Fruit fly (Drosophila melanogaster): Measurements from ENCODE around the gene Nubp2.
A peak's percentile ranks its signal among the peaks of the same experiment; 100 is the strongest.

Nubp2 gene

DNA sequence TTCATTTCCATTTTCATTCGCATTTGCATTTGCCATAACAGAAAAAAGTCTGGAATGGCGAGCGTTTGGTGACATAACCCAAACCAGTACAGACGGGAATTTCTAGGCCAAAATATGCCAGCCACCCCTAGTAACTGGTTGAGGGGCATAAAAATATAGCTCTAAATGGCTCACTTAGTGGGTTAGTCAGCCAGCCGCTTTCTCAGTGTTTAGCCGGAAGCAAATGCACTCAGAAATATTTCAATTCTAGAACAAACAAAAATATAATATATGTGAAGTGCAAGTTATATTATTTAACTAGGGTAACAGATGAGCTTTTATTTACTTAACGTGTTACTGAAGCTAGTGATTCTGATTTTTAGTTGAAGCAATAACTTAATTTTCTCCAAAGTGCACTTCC, 10.5 kb downstream of the Nubp2 start:
- TF ChIP-seq CG14655 (GFP tag; optimal IDR thresholded peaks at IDR 0.05) (no peak), D1 (tag; optimal IDR thresholded peaks at IDR 0.05) (no peak), Pif1B (GFP tag; optimal IDR thresholded peaks at IDR 0.05) (no peak), fd96Ca (GFP tag; IDR thresholded peaks at IDR 0.05) (no peak), CG4496 (GFP tag; IDR thresholded peaks at IDR 0.05) (no peak), CG8301 (tag; optimal IDR thresholded peaks at IDR 0.05) (no peak)

DNA sequence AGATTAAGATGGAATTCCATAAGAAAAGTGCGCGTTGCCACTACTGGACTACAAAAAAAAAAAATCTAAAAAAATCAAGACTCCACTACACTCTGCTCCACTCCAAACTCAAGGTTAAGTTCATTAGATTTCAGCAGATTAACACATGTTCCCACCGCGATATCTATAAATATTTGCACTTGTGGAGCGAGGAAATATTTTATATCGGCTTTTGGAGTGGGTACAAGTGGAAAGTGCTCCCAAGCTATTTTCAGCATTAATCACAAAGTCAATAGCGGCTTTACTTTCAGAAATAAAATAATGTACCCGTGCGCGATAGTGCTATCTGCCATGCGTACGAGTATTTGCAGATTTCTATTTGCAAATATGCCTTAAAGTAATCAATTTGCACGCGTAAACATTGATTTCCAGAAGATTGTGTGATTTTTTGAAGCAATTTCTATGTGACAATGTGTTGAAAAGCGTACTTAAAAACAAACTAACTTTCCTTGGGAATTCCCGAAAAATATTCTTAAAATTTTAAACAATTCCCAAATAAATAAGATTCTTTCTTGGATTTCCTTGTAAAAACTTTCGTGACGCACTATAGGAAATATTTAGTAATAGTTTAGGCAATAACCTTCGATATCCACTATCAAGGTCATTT, 11.4 kb downstream of the Nubp2 start:
- TF ChIP-seq CG14655 (GFP tag; optimal IDR thresholded peaks at IDR 0.05) (peak; percentile 3), gl (tag; optimal IDR thresholded peaks at IDR 0.05) (no peak)

- TF ChIP-seq Pif1A (GFP tag; optimal IDR thresholded peaks at IDR 0.05) (no peak), CG34367 (tag; optimal IDR thresholded peaks at IDR 0.05) (no peak), CG32121 (GFP tag; IDR thresholded peaks at IDR 0.05) (0 out of 2 replicates have a peak, but pooled peaks have one; percentile 18)
Measured at dm6 chr3L:20538458-20538857, 12.1 kb downstream of the Nubp2 start.

dm6 chr3L:20539116-20539990, 13.0 kb downstream of the Nubp2 start:
- no peak for TF ChIP-seq rn (GFP tag; IDR thresholded peaks at IDR 0.05)
- no peak for TF ChIP-seq Pif1B (GFP tag; optimal IDR thresholded peaks at IDR 0.05)
- no peak for TF ChIP-seq CG8301 (tag; optimal IDR thresholded peaks at IDR 0.05)
- TF ChIP-seq Ets98B (GFP tag; IDR thresholded peaks at IDR 0.05), result no peak
- TF ChIP-seq fd96Ca (GFP tag; IDR thresholded peaks at IDR 0.05), result no peak
- TF ChIP-seq CG32121 (GFP tag; IDR thresholded peaks at IDR 0.05), result no peak
- TF ChIP-seq CG12605 (GFP tag; IDR thresholded peaks at IDR 0.05), result no peak
- TF ChIP-seq CG34367 (tag; optimal IDR thresholded peaks at IDR 0.05), result no peak
- no peak for TF ChIP-seq Snoo (tag; optimal IDR thresholded peaks at IDR 0.05)
- no peak for TF ChIP-seq CG17806 (tag; optimal IDR thresholded peaks at IDR 0.05)
- TF ChIP-seq D1 (tag; optimal IDR thresholded peaks at IDR 0.05), result no peak
- TF ChIP-seq CG8159 (tag; optimal IDR thresholded peaks at IDR 0.05), result no peak
- no peak for TF ChIP-seq CG9948 (tag; optimal IDR thresholded peaks at IDR 0.05)
- TF ChIP-seq CG14655 (GFP tag; optimal IDR thresholded peaks at IDR 0.05), result no peak
- no peak for TF ChIP-seq gl (tag; optimal IDR thresholded peaks at IDR 0.05)
- TF ChIP-seq CG4496 (GFP tag; IDR thresholded peaks at IDR 0.05), result no peak
- no peak for TF ChIP-seq EcR (GFP tag; optimal IDR thresholded peaks at IDR 0.05)
- TF ChIP-seq Pif1A (GFP tag; optimal IDR thresholded peaks at IDR 0.05), result no peak
- TF ChIP-seq CG15710 (tag; optimal IDR thresholded peaks at IDR 0.05), result no peak

- peak; percentile 87 for TF ChIP-seq CG32121 (GFP tag; IDR thresholded peaks at IDR 0.05)
- TF ChIP-seq D1 (tag; optimal IDR thresholded peaks at IDR 0.05), result peak; percentile 83
- TF ChIP-seq gl (tag; optimal IDR thresholded peaks at IDR 0.05), result peak; percentile 52
- peak; percentile 69 for TF ChIP-seq CG4496 (GFP tag; IDR thresholded peaks at IDR 0.05)
- peak; percentile 32; the same call in 1 of the 3 replicates for TF ChIP-seq fd96Ca (GFP tag; IDR thresholded peaks at IDR 0.05)
- TF ChIP-seq CG8301 (tag; optimal IDR thresholded peaks at IDR 0.05), result peak; percentile 82
- peak; percentile 74; the same call in 1 of the 2 replicates for TF ChIP-seq Ets98B (GFP tag; IDR thresholded peaks at IDR 0.05)
- peak; percentile 82 for TF ChIP-seq Pif1A (GFP tag; optimal IDR thresholded peaks at IDR 0.05)
- 0 out of 2 replicates have a peak, but pooled peaks have one; percentile 37 for TF ChIP-seq CG12605 (GFP tag; IDR thresholded peaks at IDR 0.05)
- TF ChIP-seq CG13204 (GFP tag; optimal IDR thresholded peaks at IDR 0.05), result no peak
- peak; percentile 68 for TF ChIP-seq CG15710 (tag; optimal IDR thresholded peaks at IDR 0.05)
- peak; percentile 72 for TF ChIP-seq CG17806 (tag; optimal IDR thresholded peaks at IDR 0.05)
- no peak for TF ChIP-seq CG10348 (GFP tag; IDR thresholded peaks at IDR 0.05)
- TF ChIP-seq rn (GFP tag; IDR thresholded peaks at IDR 0.05), result peak; percentile 47
- TF ChIP-seq Snoo (tag; optimal IDR thresholded peaks at IDR 0.05), result peak; percentile 73
- peak; percentile 56 for TF ChIP-seq CG34367 (tag; optimal IDR thresholded peaks at IDR 0.05)
- TF ChIP-seq CG8159 (tag; optimal IDR thresholded peaks at IDR 0.05), result peak; percentile 83
- peak; percentile 82 for TF ChIP-seq Pif1B (GFP tag; optimal IDR thresholded peaks at IDR 0.05)
- TF ChIP-seq CG9948 (tag; optimal IDR thresholded peaks at IDR 0.05), result peak; percentile 73
- peak; percentile 63 for TF ChIP-seq EcR (GFP tag; optimal IDR thresholded peaks at IDR 0.05)
- peak; percentile 76 for TF ChIP-seq CG14655 (GFP tag; optimal IDR thresholded peaks at IDR 0.05)
Measured at dm6 chr3L:20540182-20540974, 14.0 kb downstream of the Nubp2 start, which contains the start of gene Rcd2. TSS of gene Rcd2 (minus strand) at chr3L:20540417.
